Fruit fly (Drosophila melanogaster) Kc167 (cell line): ENCODE results near the gene CG6656.

Source experiments
- Myc ChIP-seq: fragments of >200 bp; optimal IDR thresholded peaks from 2 replicates; lab custom pipeline; 2017; ENCODE audit warnings: missing external identifiers
- Sin3A ChIP-seq: fragments of >200 bp; optimal IDR thresholded peaks from 2 replicates; lab custom pipeline; 2018; ENCODE audit warnings: missing external identifiers
- insv ChIP-seq: fragments of >200 bp; optimal IDR thresholded peaks from 3 replicates; lab custom pipeline; 2018; ENCODE audit warnings: missing external identifiers
- psq ChIP-seq: fragments of >200 bp; optimal IDR thresholded peaks from 2 replicates; lab custom pipeline; 2017; ENCODE audit warnings: missing external identifiers

dm6 chr3R:21890739-21891138 lies 15.6 kb downstream of the CG6656 start:
- TF ChIP-seq psq (no peak), Myc (no peak), insv (lab: Kevin White, UChicago) (no peak), Sin3A (lab: Kevin White, UChicago) (no peak)
